Fruit fly (Drosophila melanogaster) whole organism, embryonic: ENCODE measurements around the gene CG15461.

Experiments used
- Bdp1 ChIP-seq: fragments of 200-800 bp; sonication (Bioruptor generic); optimal IDR thresholded peaks from 3 replicates; lab custom pipeline; 2016; ENCODE audit warnings: missing biosample characterization, missing genetic modification characterization
- CG10209 ChIP-seq: fragments of 200-800 bp; sonication (Bioruptor generic); optimal IDR thresholded peaks from 3 replicates; lab custom pipeline; 2017; ENCODE audit warnings: missing biosample characterization, mild to moderate bottlenecking, missing genetic modification characterization, missing genetic modification reagents
- CG10267 ChIP-seq: fragments of 200-800 bp; sonication (Bioruptor generic); optimal IDR thresholded peaks from 2 replicates; lab custom pipeline; 2018; ENCODE audit warnings: missing biosample characterization, mild to moderate bottlenecking, missing genetic modification characterization, moderate library complexity
- CG10321 ChIP-seq: fragments of 200-800 bp; sonication (Bioruptor generic); IDR thresholded peaks from 2 replicates; pipeline ENCODE4 v1.3.6; 2022; ENCODE audit warnings: missing biosample characterization, missing genetic modification characterization
- CG10565 ChIP-seq: fragments of 200-800 bp; sonication (Bioruptor generic); optimal IDR thresholded peaks from 3 replicates; lab custom pipeline; 2016; ENCODE audit warnings: missing biosample characterization, mild to moderate bottlenecking, missing genetic modification characterization
- CG10959 ChIP-seq: fragments of 200-800 bp; sonication (Bioruptor generic); IDR thresholded peaks from 2 replicates; pipeline ENCODE4 v1.3.6; 2022; ENCODE audit warnings: missing biosample characterization, missing genetic modification characterization
- CG12299 ChIP-seq: fragments of 200-800 bp; sonication (Bioruptor generic); optimal IDR thresholded peaks from 2 replicates; lab custom pipeline; 2018; ENCODE audit warnings: missing biosample characterization, mild to moderate bottlenecking, missing genetic modification characterization
- CG13123 ChIP-seq: fragments of 200-800 bp; sonication (Bioruptor generic); optimal IDR thresholded peaks from 2 replicates; lab custom pipeline; 2016; ENCODE audit warnings: missing biosample characterization, missing genetic modification characterization
- CG13894 ChIP-seq: fragments of 200-800 bp; sonication (Bioruptor generic); optimal IDR thresholded peaks from 3 replicates; lab custom pipeline; 2018; ENCODE audit warnings: missing biosample characterization, mild to moderate bottlenecking, missing genetic modification characterization, moderate library complexity
- CG15073 ChIP-seq: fragments of 200-800 bp; sonication (Bioruptor generic); optimal IDR thresholded peaks from 2 replicates; lab custom pipeline; 2016; ENCODE audit warnings: missing biosample characterization, missing genetic modification characterization
- CG15514 ChIP-seq: fragments of 200-800 bp; sonication (Bioruptor generic); optimal IDR thresholded peaks from 3 replicates; lab custom pipeline; 2017; ENCODE audit warnings: missing biosample characterization, missing genetic modification characterization, mild to moderate bottlenecking, moderate library complexity, missing genetic modification reagents
- CG18599 ChIP-seq: fragments of 200-800 bp; sonication (Bioruptor generic); optimal IDR thresholded peaks from 3 replicates; lab custom pipeline; 2017; ENCODE audit warnings: missing biosample characterization, missing genetic modification characterization, mild to moderate bottlenecking, moderate library complexity, missing genetic modification reagents
- CG2202 ChIP-seq: fragments of 200-800 bp; sonication (Bioruptor generic); optimal IDR thresholded peaks from 2 replicates; lab custom pipeline; 2018; ENCODE audit warnings: missing biosample characterization, mild to moderate bottlenecking, missing genetic modification characterization
- CG30020 ChIP-seq: fragments of 200-800 bp; optimal IDR thresholded peaks from 2 replicates; lab custom pipeline; 2019; ENCODE audit warnings: missing biosample characterization, mild to moderate bottlenecking, missing genetic modification characterization, moderate library complexity
- CG6272 ChIP-seq: fragments of 200-800 bp; sonication (Bioruptor generic); IDR thresholded peaks from 2 replicates; pipeline ENCODE4 v1.3.6; 2022; ENCODE audit warnings: missing biosample characterization, missing genetic modification characterization
- CG8089 ChIP-seq: fragments of 200-800 bp; sonication (Bioruptor generic); optimal IDR thresholded peaks from 3 replicates; lab custom pipeline; 2016; ENCODE audit warnings: missing biosample characterization, missing genetic modification characterization
- CTCF ChIP-seq: fragments of 200-800 bp; sonication (Bioruptor generic); optimal IDR thresholded peaks from 2 replicates; lab custom pipeline; 2017; ENCODE audit warnings: missing biosample characterization, mild to moderate bottlenecking, missing genetic modification characterization, moderate library complexity
- Dbx ChIP-seq: fragments of 200-800 bp; sonication (Bioruptor generic); IDR thresholded peaks from 3 replicates; pipeline ENCODE4 v1.3.6; 2022; ENCODE audit warnings: missing biosample characterization, missing genetic modification characterization
- E2f1 ChIP-seq: fragments of 200-800 bp; sonication (Bioruptor generic); IDR thresholded peaks from 2 replicates; pipeline ENCODE4 v1.3.6; 2022; ENCODE audit warnings: missing biosample characterization, missing genetic modification characterization
- Hr39 ChIP-seq: fragments of >200 bp; optimal IDR thresholded peaks from 2 replicates; lab custom pipeline; 2017
- Med ChIP-seq: fragments of 200-800 bp; sonication (Bioruptor generic); peaks from one replicate; lab custom pipeline; 2016; ENCODE audit warnings: missing biosample characterization, missing genetic modification characterization, mild to moderate bottlenecking, inconsistent platforms, moderate library complexity
- NC2β ChIP-seq: fragments of 200-800 bp; sonication (Bioruptor generic); optimal IDR thresholded peaks from 2 replicates; lab custom pipeline; 2016; ENCODE audit warnings: missing biosample characterization, missing genetic modification characterization
- Side ChIP-seq: fragments of 200-800 bp; sonication (Bioruptor generic); optimal IDR thresholded peaks from 2 replicates; lab custom pipeline; 2016; ENCODE audit warnings: missing biosample characterization, missing genetic modification characterization
- amos ChIP-seq: fragments of 200-800 bp; sonication (Bioruptor generic); IDR thresholded peaks from 2 replicates; pipeline ENCODE4 v1.3.6; 2022; ENCODE audit warnings: missing biosample characterization, missing genetic modification characterization; ENCODE audit not compliant: partially characterized antibody
- aop ChIP-seq: fragments of 200-800 bp; sonication (Bioruptor generic); IDR thresholded peaks from 2 replicates; pipeline ENCODE4 v1.3.6; 2022; ENCODE audit warnings: missing biosample characterization, missing genetic modification characterization
- ash1 ChIP-seq: fragments of 200-800 bp; sonication (Bioruptor generic); optimal IDR thresholded peaks from 2 replicates; lab custom pipeline; 2018; ENCODE audit warnings: missing biosample characterization, mild to moderate bottlenecking, missing genetic modification characterization
- ato ChIP-seq: fragments of 200-800 bp; sonication (Bioruptor generic); IDR thresholded peaks from 2 replicates; pipeline ENCODE4 v1.3.6; 2022; ENCODE audit warnings: missing biosample characterization, missing genetic modification characterization; ENCODE audit not compliant: partially characterized antibody
- chinmo ChIP-seq: fragments of 200-800 bp; sonication (Bioruptor generic); IDR thresholded peaks from 4 replicates; pipeline ENCODE4 v1.3.6; 2022; ENCODE audit warnings: missing biosample characterization, missing genetic modification characterization; ENCODE audit not compliant: partially characterized antibody
- chn ChIP-seq: fragments of 200-800 bp; sonication (Bioruptor generic); optimal IDR thresholded peaks from 2 replicates; lab custom pipeline; 2016; ENCODE audit warnings: missing biosample characterization, missing genetic modification characterization
- emc ChIP-seq: fragments of 200-800 bp; sonication (Bioruptor generic); optimal IDR thresholded peaks from 2 replicates; lab custom pipeline; 2016; ENCODE audit warnings: missing biosample characterization, missing genetic modification characterization
- ems ChIP-seq: fragments of 200-800 bp; sonication (Bioruptor generic); optimal IDR thresholded peaks from 3 replicates; lab custom pipeline; 2016; ENCODE audit warnings: missing biosample characterization, missing genetic modification characterization
- fd3F ChIP-seq: fragments of 200-800 bp; sonication (Bioruptor generic); optimal IDR thresholded peaks from 2 replicates; lab custom pipeline; 2018; ENCODE audit warnings: missing biosample characterization, mild to moderate bottlenecking, missing genetic modification characterization, moderate library complexity
- gem ChIP-seq: fragments of 200-800 bp; sonication (Bioruptor generic); optimal IDR thresholded peaks from 2 replicates; lab custom pipeline; 2019; ENCODE audit warnings: missing biosample characterization, mild to moderate bottlenecking, missing genetic modification characterization, moderate library complexity
- gfzf ChIP-seq: fragments of 200-800 bp; sonication (Bioruptor generic); optimal IDR thresholded peaks from 2 replicates; lab custom pipeline; 2016; ENCODE audit warnings: missing biosample characterization, mild to moderate bottlenecking, missing genetic modification characterization, moderate library complexity
- grn ChIP-seq: fragments of 200-800 bp; sonication (Bioruptor generic); optimal IDR thresholded peaks from 3 replicates; lab custom pipeline; 2017; ENCODE audit warnings: missing biosample characterization, missing genetic modification characterization
- gro ChIP-seq: fragments of 200-800 bp; sonication (Bioruptor generic); optimal IDR thresholded peaks from 2 replicates; lab custom pipeline; 2016; ENCODE audit warnings: missing biosample characterization, missing genetic modification characterization
- hb ChIP-seq: fragments of 200-800 bp; sonication (Bioruptor generic); IDR thresholded peaks from 3 replicates; pipeline ENCODE4 v1.3.6; 2022; ENCODE audit warnings: missing biosample characterization, missing genetic modification characterization; ENCODE audit not compliant: partially characterized antibody
- kay ChIP-seq: fragments of 200-800 bp; sonication (Bioruptor generic); optimal IDR thresholded peaks from 2 replicates; lab custom pipeline; 2016; ENCODE audit warnings: missing biosample characterization, missing genetic modification characterization
- ken ChIP-seq: fragments of 200-800 bp; sonication (Bioruptor generic); IDR thresholded peaks from 3 replicates; pipeline ENCODE4 v1.3.6; 2022; ENCODE audit warnings: missing biosample characterization, missing genetic modification characterization
- nerfin-1 ChIP-seq: fragments of 200-800 bp; sonication (Bioruptor generic); optimal IDR thresholded peaks from 3 replicates; lab custom pipeline; 2019; ENCODE audit warnings: missing biosample characterization, mild to moderate bottlenecking, missing genetic modification characterization, moderate library complexity
- onecut ChIP-seq: fragments of 200-800 bp; sonication (Bioruptor generic); IDR thresholded peaks from 2 replicates; pipeline ENCODE4 v1.3.6; 2022; ENCODE audit warnings: missing biosample characterization, missing genetic modification characterization
- otp ChIP-seq: fragments of 200-800 bp; sonication (Bioruptor generic); IDR thresholded peaks from 3 replicates; pipeline ENCODE4, ENCODE4 v1.3.6; 2022; ENCODE audit warnings: missing biosample characterization, missing genetic modification characterization
- pb ChIP-seq: fragments of 200-800 bp; sonication (Bioruptor generic); optimal IDR thresholded peaks from 3 replicates; lab custom pipeline; 2016; ENCODE audit warnings: missing biosample characterization, missing genetic modification characterization
- pfk ChIP-seq: fragments of 200-800 bp; sonication (Bioruptor generic); optimal IDR thresholded peaks from 2 replicates; lab custom pipeline; 2018; ENCODE audit warnings: missing biosample characterization, mild to moderate bottlenecking, missing genetic modification characterization, moderate library complexity
- pzg ChIP-seq: fragments of 200-800 bp; sonication (Bioruptor generic); optimal IDR thresholded peaks from 3 replicates; lab custom pipeline; 2018; ENCODE audit warnings: missing biosample characterization, mild to moderate bottlenecking, missing genetic modification characterization, moderate library complexity
- seq ChIP-seq: fragments of 200-800 bp; sonication (Bioruptor generic); IDR thresholded peaks from 2 replicates; pipeline ENCODE4 v1.3.6; 2022; ENCODE audit warnings: missing biosample characterization, missing genetic modification characterization
- sr ChIP-seq: fragments of 200-800 bp; sonication (Bioruptor generic); IDR thresholded peaks from 3 replicates; pipeline ENCODE4 v1.3.6; 2022; ENCODE audit warnings: missing biosample characterization, missing genetic modification characterization
- tgo ChIP-seq: fragments of 200-800 bp; sonication (Bioruptor generic); IDR thresholded peaks from 3 replicates; pipeline ENCODE4 v1.3.6; 2022; ENCODE audit warnings: missing biosample characterization, missing genetic modification characterization
- tin ChIP-seq: fragments of 200-800 bp; sonication (Bioruptor generic); optimal IDR thresholded peaks from 3 replicates; lab custom pipeline; 2016; ENCODE audit warnings: missing biosample characterization, missing genetic modification characterization
- trem ChIP-seq: fragments of 200-800 bp; optimal IDR thresholded peaks from 3 replicates; lab custom pipeline; 2019; ENCODE audit warnings: missing biosample characterization, mild to moderate bottlenecking, missing genetic modification characterization, moderate library complexity
- unpg ChIP-seq: fragments of 200-800 bp; sonication (Bioruptor generic); optimal IDR thresholded peaks from 3 replicates; lab custom pipeline; 2018; ENCODE audit warnings: missing biosample characterization, mild to moderate bottlenecking, missing genetic modification characterization, moderate library complexity
- zfh2 ChIP-seq: fragments of 200-800 bp; sonication (Bioruptor generic); optimal IDR thresholded peaks from 2 replicates; lab custom pipeline; 2016; ENCODE audit warnings: missing biosample characterization, missing genetic modification characterization

The CG15461 gene

dm6 chrX:20510540-20510939 lies 24.6 kb downstream of the CG15461 start, which contains the start of gene RhoGAP19D (continued):
- peak; percentile 34 for TF ChIP-seq NC2β (GFP tag; lab: Kevin White, UChicago)
- peak; percentile 0 for TF ChIP-seq gem
- peak; percentile 69 for TF ChIP-seq CG15514 (GFP tag; lab: Kevin White, UChicago)
- TF ChIP-seq aop (GFP tag; lab: Robert Waterston, UW): no peak
- 0 out of 2 replicates have a peak, but pooled peaks have one; percentile 26 for TF ChIP-seq E2f1 (GFP tag; lab: Robert Waterston, UW)
- TF ChIP-seq Side: peak; percentile 43
- TF ChIP-seq chinmo (GFP tag; lab: Robert Waterston, UW): peak; percentile 93
- peak; percentile 17 for TF ChIP-seq Bdp1 (GFP tag; lab: Kevin White, UChicago)
- TF ChIP-seq CG2202 (tag; lab: Kevin White, UChicago): no peak
- peak; percentile 27 for TF ChIP-seq emc (GFP tag; lab: Kevin White, UChicago)
- 0 out of 3 replicates have a peak, but pooled peaks have one; percentile 35 for TF ChIP-seq otp (GFP tag; lab: Robert Waterston, UW)
- peak; percentile 81 for TF ChIP-seq zfh2 (GFP tag; lab: Kevin White, UChicago)
- TF ChIP-seq CG6272 (GFP tag; lab: Robert Waterston, UW): peak; percentile 71
- TF ChIP-seq CG13894 (tag; lab: Kevin White, UChicago): peak; percentile 66
- TF ChIP-seq pb (GFP tag; lab: Kevin White, UChicago): no peak
- TF ChIP-seq gro: peak; percentile 71
- peak; percentile 29 for TF ChIP-seq CG10209 (GFP tag; lab: Kevin White, UChicago)
- peak; percentile 54 for TF ChIP-seq gfzf (GFP tag; lab: Kevin White, UChicago)
- TF ChIP-seq grn (GFP tag; lab: Kevin White, UChicago): no peak
- peak; percentile 40 for TF ChIP-seq kay (GFP tag; lab: Kevin White, UChicago)
- peak; percentile 93 for TF ChIP-seq hb
- TF ChIP-seq fd3F: peak; percentile 4
- TF ChIP-seq CG10565 (GFP tag; lab: Kevin White, UChicago): no peak
- no peak for TF ChIP-seq nerfin-1 (tag; lab: Kevin White, UChicago)
- TF ChIP-seq unpg: peak; percentile 41
- peak; percentile 30 for TF ChIP-seq CTCF (GFP tag; lab: Kevin White, UChicago)
- TF ChIP-seq Med (GFP tag; lab: Kevin White, UChicago): peak; percentile 95
- peak; percentile 14; the same call in 1 of the 2 replicates for TF ChIP-seq CG10959 (GFP tag; lab: Robert Waterston, UW)
- TF ChIP-seq onecut (GFP tag; lab: Robert Waterston, UW): 0 out of 2 replicates have a peak, but pooled peaks have one; percentile 16
- TF ChIP-seq CG13123 (GFP tag; lab: Kevin White, UChicago): no peak
- no peak for TF ChIP-seq pfk
- TF ChIP-seq Hr39: no peak
- peak; percentile 88 for TF ChIP-seq Dbx
- TF ChIP-seq seq: no peak
- no peak for TF ChIP-seq CG15073 (GFP tag; lab: Kevin White, UChicago)
- TF ChIP-seq ash1: peak; percentile 25
- TF ChIP-seq chn (GFP tag; lab: Kevin White, UChicago): peak; percentile 68
- TF ChIP-seq pzg (GFP tag; lab: Kevin White, UChicago): peak; percentile 96
- TF ChIP-seq ato (GFP tag; lab: Robert Waterston, UW): peak; percentile 92
- TF ChIP-seq CG10267 (tag; lab: Kevin White, UChicago): peak; percentile 93
- no peak for TF ChIP-seq CG12299 (tag; lab: Kevin White, UChicago)
- TF ChIP-seq sr (GFP tag; lab: Robert Waterston, UW): no peak
- TF ChIP-seq tin: peak; percentile 63
- peak; percentile 15; the same call in 1 of the 2 replicates for TF ChIP-seq CG10321 (GFP tag; lab: Robert Waterston, UW)
- TF ChIP-seq CG8089 (GFP tag; lab: Kevin White, UChicago): peak; percentile 25
- peak; percentile 39; the same call in 2 of the 3 replicates for TF ChIP-seq tgo (GFP tag; lab: Robert Waterston, UW)
- peak; percentile 61 for TF ChIP-seq CG18599 (GFP tag; lab: Kevin White, UChicago)
- TF ChIP-seq ken (GFP tag; lab: Robert Waterston, UW): peak; percentile 81
- peak; percentile 51 for TF ChIP-seq ems (GFP tag; lab: Kevin White, UChicago)
- peak; percentile 22 for TF ChIP-seq CG30020 (tag; lab: Kevin White, UChicago)
- TF ChIP-seq amos (GFP tag; lab: Robert Waterston, UW): peak; percentile 98
- peak; percentile 23 for TF ChIP-seq trem (tag; lab: Kevin White, UChicago)
